Worm (Caenorhabditis elegans) whole organism, L1 larva: Measurements from ENCODE around the gene clec-6.

Experiments used
- ama-1 ChIP-seq: fragments of 150-350 bp; optimal IDR thresholded peaks from 2 replicates; lab custom pipeline; 2014
- elt-3 ChIP-seq, 6 experiments: fragments of 150-350 bp in 1 of 6; sonication (generic microtip); optimal IDR thresholded peaks; 2 replicates each; lab custom pipeline; 2017 to 2018; ENCODE audit warnings: missing biosample characterization in 6 of 6, missing genetic modification characterization in 6 of 6, inconsistent platforms in 1 of 6
- hpl-2 ChIP-seq: fragments of 150-350 bp; optimal IDR thresholded peaks from 2 replicates; lab custom pipeline; 2014; ENCODE audit warnings: missing biosample characterization, missing genetic modification reagents, missing genetic modification characterization
- lsy-2 ChIP-seq, 2 experiments: fragments of 150-350 bp; optimal IDR thresholded peaks; 2 replicates each; lab custom pipeline; 2014; ENCODE audit warnings: missing biosample characterization in 2 of 2, missing genetic modification characterization in 2 of 2
- mdl-1 ChIP-seq, 2 experiments: fragments of 150-350 bp; optimal IDR thresholded peaks; 2 replicates each; lab custom pipeline; 2014 to 2017; ENCODE audit warnings: missing biosample characterization in 2 of 2, missing genetic modification characterization in 2 of 2, inconsistent platforms in 1 of 2
- nhr-71 ChIP-seq: sonication (generic microtip); optimal IDR thresholded peaks from 2 replicates; lab custom pipeline; 2016; ENCODE audit warnings: mild to moderate bottlenecking, missing genetic modification characterization, moderate library complexity, missing compliant biosample characterization
- pag-3 ChIP-seq: sonication (generic microtip); optimal IDR thresholded peaks from 2 replicates; lab custom pipeline; 2017; ENCODE audit warnings: missing genetic modification characterization, mild to moderate bottlenecking, missing compliant biosample characterization, antibody characterized with exemption, borderline replicate concordance; ENCODE audit not compliant: insufficient read depth
- tlp-1 ChIP-seq: fragments of 150-350 bp; optimal IDR thresholded peaks from 2 replicates; lab custom pipeline; 2014; ENCODE audit warnings: missing biosample characterization, missing genetic modification characterization
- unc-62 ChIP-seq: fragments of 150-350 bp; optimal IDR thresholded peaks from 2 replicates; lab custom pipeline; 2014; ENCODE audit warnings: missing biosample characterization, missing genetic modification reagents, missing genetic modification characterization
- zag-1 ChIP-seq: fragments of 150-350 bp; optimal IDR thresholded peaks from 2 replicates; lab custom pipeline; 2014; ENCODE audit warnings: missing biosample characterization, missing genetic modification characterization

DNA sequence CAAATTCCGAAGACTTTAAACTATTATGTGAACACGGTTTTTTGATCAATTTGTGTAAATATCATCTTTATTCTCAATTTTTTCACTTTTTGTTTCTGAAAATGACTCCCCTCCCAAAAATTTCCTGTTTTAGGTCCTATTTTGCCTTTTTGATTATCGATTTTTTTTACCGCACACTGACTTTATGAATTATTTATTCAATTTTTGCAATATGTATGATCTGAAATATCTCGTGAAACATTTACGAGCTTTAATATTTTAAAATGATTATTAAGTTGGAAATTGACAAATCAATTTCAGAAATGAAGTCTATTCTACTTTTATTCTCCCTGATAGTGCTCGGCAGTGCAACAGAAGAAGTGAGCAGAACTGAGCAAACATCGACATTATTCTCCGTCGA, 7.8 kb downstream of the clec-6 start, which contains the start of gene C35D10.1:
- TF ChIP-seq lsy-2 (tag; optimal IDR thresholded peaks at IDR 0.05; lab: Kevin White, UChicago) (no peak), tlp-1 (no peak), mdl-1 (tag; optimal IDR thresholded peaks at IDR 0.05; lab: Kevin White, UChicago) (no peak), unc-62 (GFP tag; lab: Kevin White, UChicago) (no peak), zag-1 (tag; lab: Kevin White, UChicago) (no peak), nhr-71 (tag; lab: Kevin White, UChicago) (no peak), elt-3 (tag; optimal IDR thresholded peaks at IDR 0.05; lab: Kevin White, UChicago) (no peak), hpl-2 (GFP tag; lab: Kevin White, UChicago) (no peak), pag-3 (tag; lab: Kevin White, UChicago) (no peak), ama-1 (no peak)
